Fruit fly (Drosophila melanogaster) whole organism, prepupa: ENCODE measurements around the gene Irk3.

Experiments
- Blimp-1 ChIP-seq: fragments of 200-800 bp; sonication (Bioruptor generic); optimal IDR thresholded peaks from 3 replicates; lab custom pipeline; 2017; ENCODE audit warnings: missing biosample characterization, missing genetic modification characterization, mild to moderate bottlenecking, moderate library complexity, missing genetic modification reagents
- CG10669 ChIP-seq: fragments of 200-800 bp; sonication (Bioruptor generic); optimal IDR thresholded peaks from 3 replicates; lab custom pipeline; 2018; ENCODE audit warnings: missing biosample characterization, mild to moderate bottlenecking, missing genetic modification characterization, moderate library complexity
- CG11294 ChIP-seq: fragments of 200-800 bp; sonication (Bioruptor generic); IDR thresholded peaks from 2 replicates; pipeline ENCODE4 v1.3.6; 2022; ENCODE audit warnings: missing biosample characterization, missing genetic modification characterization
- CG11902 ChIP-seq: fragments of 200-800 bp; sonication (Bioruptor generic); optimal IDR thresholded peaks from 3 replicates; lab custom pipeline; 2016; ENCODE audit warnings: missing biosample characterization, missing genetic modification characterization
- CG16779 ChIP-seq: fragments of 200-800 bp; sonication (Bioruptor generic); optimal IDR thresholded peaks from 3 replicates; lab custom pipeline; 2017; ENCODE audit warnings: missing biosample characterization, mild to moderate bottlenecking, missing genetic modification characterization
- CG31627 ChIP-seq: fragments of 200-800 bp; sonication (Bioruptor generic); optimal IDR thresholded peaks from 3 replicates; lab custom pipeline; 2016; ENCODE audit warnings: missing biosample characterization, missing genetic modification characterization
- CG34406 ChIP-seq: fragments of 200-800 bp; sonication (Bioruptor generic); optimal IDR thresholded peaks from 3 replicates; lab custom pipeline; 2016; ENCODE audit warnings: missing biosample characterization, missing genetic modification characterization
- CG3919 ChIP-seq: fragments of 200-800 bp; sonication (Bioruptor generic); optimal IDR thresholded peaks from 3 replicates; lab custom pipeline; 2016; ENCODE audit warnings: missing biosample characterization, missing genetic modification characterization
- CG6163 ChIP-seq: fragments of 200-800 bp; sonication (Bioruptor generic); IDR thresholded peaks from 3 replicates; pipeline ENCODE4 v1.3.6; 2022; ENCODE audit warnings: missing biosample characterization, missing genetic modification characterization
- CG6276 ChIP-seq: fragments of 200-800 bp; sonication (Bioruptor generic); optimal IDR thresholded peaks from 2 replicates; lab custom pipeline; 2017; ENCODE audit warnings: missing biosample characterization, mild to moderate bottlenecking, missing genetic modification characterization
- CG6792 ChIP-seq: fragments of 200-800 bp; sonication (Bioruptor generic); optimal IDR thresholded peaks from 3 replicates; lab custom pipeline; 2016; ENCODE audit warnings: missing biosample characterization, missing genetic modification characterization
- CG6808 ChIP-seq: fragments of 200-800 bp; sonication (Bioruptor generic); optimal IDR thresholded peaks from 3 replicates; lab custom pipeline; 2017; ENCODE audit warnings: missing biosample characterization, missing genetic modification characterization, mild to moderate bottlenecking, moderate library complexity, missing genetic modification reagents
- CG6854 ChIP-seq: fragments of 200-800 bp; sonication (Bioruptor generic); optimal IDR thresholded peaks from 2 replicates; lab custom pipeline; 2017; ENCODE audit warnings: missing biosample characterization, mild to moderate bottlenecking, missing genetic modification characterization
- CG7368 ChIP-seq: fragments of 200-800 bp; sonication (Bioruptor generic); optimal IDR thresholded peaks from 3 replicates; lab custom pipeline; 2016; ENCODE audit warnings: missing biosample characterization, missing genetic modification characterization
- CG8119 ChIP-seq: fragments of 200-800 bp; sonication (Bioruptor generic); IDR thresholded peaks from 3 replicates; pipeline ENCODE4 v1.3.6; 2022; ENCODE audit warnings: missing biosample characterization, missing genetic modification characterization
- CG8319 ChIP-seq: fragments of 200-800 bp; sonication (Bioruptor generic); optimal IDR thresholded peaks from 3 replicates; lab custom pipeline; 2016; ENCODE audit warnings: missing biosample characterization, missing genetic modification characterization
- CG8632 ChIP-seq: fragments of 200-800 bp; sonication (Bioruptor generic); optimal IDR thresholded peaks from 3 replicates; lab custom pipeline; 2016; ENCODE audit warnings: missing biosample characterization, missing genetic modification characterization
- CG9139 ChIP-seq: fragments of 200-800 bp; sonication (Bioruptor generic); optimal IDR thresholded peaks from 3 replicates; lab custom pipeline; 2017; ENCODE audit warnings: missing biosample characterization, mild to moderate bottlenecking, missing genetic modification characterization
- Eip75B ChIP-seq: fragments of 200-800 bp; sonication (Bioruptor generic); optimal IDR thresholded peaks from 3 replicates; lab custom pipeline; 2016; ENCODE audit warnings: missing biosample characterization, missing genetic modification characterization
- Eip78C ChIP-seq: fragments of 200-800 bp; sonication (Bioruptor generic); peaks from one replicate; lab custom pipeline; 2016; ENCODE audit warnings: missing biosample characterization, missing genetic modification characterization
- Eip93F ChIP-seq: fragments of 200-800 bp; sonication (Bioruptor generic); optimal IDR thresholded peaks from 2 replicates; lab custom pipeline; 2016; ENCODE audit warnings: missing biosample characterization, mild to moderate bottlenecking, missing genetic modification characterization
- Ets96B ChIP-seq: fragments of 200-800 bp; optimal IDR thresholded peaks from 2 replicates; lab custom pipeline; 2019; ENCODE audit warnings: missing biosample characterization, mild to moderate bottlenecking, missing genetic modification characterization, moderate library complexity
- Gug ChIP-seq: fragments of 200-800 bp; sonication (Bioruptor generic); IDR thresholded peaks from 2 replicates; pipeline ENCODE4 v1.3.6; 2022; ENCODE audit warnings: missing biosample characterization, missing genetic modification characterization
- Hr39 ChIP-seq: fragments of 200-800 bp; sonication (Bioruptor generic); optimal IDR thresholded peaks from 2 replicates; lab custom pipeline; 2016; ENCODE audit warnings: missing biosample characterization, missing genetic modification characterization
- Lpt ChIP-seq: fragments of 200-800 bp; sonication (Bioruptor generic); optimal IDR thresholded peaks from 3 replicates; lab custom pipeline; 2016; ENCODE audit warnings: missing biosample characterization, missing genetic modification characterization
- Met ChIP-seq: fragments of 200-800 bp; sonication (Bioruptor generic); optimal IDR thresholded peaks from 3 replicates; lab custom pipeline; 2016; ENCODE audit warnings: missing biosample characterization, missing genetic modification characterization
- Smox ChIP-seq: fragments of 200-800 bp; sonication (Bioruptor generic); optimal IDR thresholded peaks from 3 replicates; lab custom pipeline; 2016; ENCODE audit warnings: missing biosample characterization, missing genetic modification characterization
- Sox102F ChIP-seq: fragments of 200-800 bp; sonication (Bioruptor generic); optimal IDR thresholded peaks from 2 replicates; lab custom pipeline; 2016; ENCODE audit warnings: missing biosample characterization, mild to moderate bottlenecking, missing genetic modification characterization
- Sox14 ChIP-seq: fragments of 200-800 bp; sonication (Bioruptor generic); optimal IDR thresholded peaks from 3 replicates; lab custom pipeline; 2016; ENCODE audit warnings: missing biosample characterization, missing genetic modification characterization
- Sox15 ChIP-seq: fragments of 200-800 bp; sonication (Bioruptor generic); optimal IDR thresholded peaks from 3 replicates; lab custom pipeline; 2016; ENCODE audit warnings: missing biosample characterization, missing genetic modification characterization
- achi ChIP-seq: fragments of 200-800 bp; sonication (Bioruptor generic); optimal IDR thresholded peaks from 3 replicates; lab custom pipeline; 2016; ENCODE audit warnings: missing biosample characterization, missing genetic modification characterization
- acj6 ChIP-seq: fragments of 200-800 bp; sonication (Bioruptor generic); optimal IDR thresholded peaks from 3 replicates; lab custom pipeline; 2016; ENCODE audit warnings: missing biosample characterization, missing genetic modification characterization
- cyc ChIP-seq: fragments of 200-800 bp; sonication (Bioruptor generic); optimal IDR thresholded peaks from 3 replicates; lab custom pipeline; 2016; ENCODE audit warnings: missing biosample characterization, missing genetic modification characterization
- dac ChIP-seq: fragments of 200-800 bp; sonication (Bioruptor generic); optimal IDR thresholded peaks from 2 replicates; lab custom pipeline; 2017; ENCODE audit warnings: missing biosample characterization, mild to moderate bottlenecking, missing genetic modification characterization
- dsx ChIP-seq: fragments of 200-800 bp; optimal IDR thresholded peaks from 3 replicates; lab custom pipeline; 2019; ENCODE audit warnings: missing biosample characterization, mild to moderate bottlenecking, missing genetic modification characterization, moderate library complexity; ENCODE audit not compliant: poor library complexity, severe bottlenecking
- eg ChIP-seq: fragments of 200-800 bp; sonication (Bioruptor generic); IDR thresholded peaks from 3 replicates; pipeline ENCODE4 v1.3.6; 2022; ENCODE audit warnings: missing biosample characterization, missing genetic modification characterization
- esn ChIP-seq: fragments of 200-800 bp; sonication (Bioruptor generic); optimal IDR thresholded peaks from 2 replicates; lab custom pipeline; 2016; ENCODE audit warnings: missing biosample characterization, mild to moderate bottlenecking, missing genetic modification characterization, moderate library complexity
- fd59A ChIP-seq: fragments of 200-800 bp; sonication (Bioruptor generic); optimal IDR thresholded peaks from 2 replicates; lab custom pipeline; 2017; ENCODE audit warnings: missing biosample characterization, mild to moderate bottlenecking, missing genetic modification characterization, missing genetic modification reagents
- fkh ChIP-seq: fragments of 200-800 bp; sonication (Bioruptor generic); optimal IDR thresholded peaks from 3 replicates; lab custom pipeline; 2017; ENCODE audit warnings: missing biosample characterization, mild to moderate bottlenecking, missing genetic modification characterization, moderate library complexity
- lz ChIP-seq: fragments of 200-800 bp; sonication (Bioruptor generic); optimal IDR thresholded peaks from 3 replicates; lab custom pipeline; 2016; ENCODE audit warnings: missing biosample characterization, missing genetic modification characterization
- net ChIP-seq: fragments of 200-800 bp; sonication (Bioruptor generic); optimal IDR thresholded peaks from 3 replicates; lab custom pipeline; 2016; ENCODE audit warnings: missing biosample characterization, missing genetic modification characterization
- pdm3 ChIP-seq: fragments of 200-800 bp; sonication (Bioruptor generic); optimal IDR thresholded peaks from 3 replicates; lab custom pipeline; 2016; ENCODE audit warnings: missing biosample characterization, missing genetic modification characterization
- salr ChIP-seq, 2 experiments: fragments of 200-800 bp; sonication (Bioruptor generic); optimal IDR thresholded peaks; 3 replicates each; lab custom pipeline; 2016 to 2018; ENCODE audit warnings: missing biosample characterization in 2 of 2, missing genetic modification characterization in 2 of 2, mild to moderate bottlenecking in 1 of 2
- spab ChIP-seq: fragments of 200-800 bp; sonication (Bioruptor generic); optimal IDR thresholded peaks from 2 replicates; lab custom pipeline; 2017; ENCODE audit warnings: missing biosample characterization, mild to moderate bottlenecking, missing genetic modification characterization, missing genetic modification reagents
- ss ChIP-seq, 2 experiments: fragments of 200-800 bp; sonication (Bioruptor generic); optimal IDR thresholded peaks; 2 replicates in 1 of 2; 3 replicates in 1 of 2; lab custom pipeline; 2017 to 2018; ENCODE audit warnings: mild to moderate bottlenecking in 2 of 2, missing biosample characterization in 2 of 2, missing genetic modification characterization in 2 of 2, moderate library complexity in 1 of 2
- svp ChIP-seq: fragments of 200-800 bp; sonication (Bioruptor generic); peaks from one replicate; lab custom pipeline; 2016; ENCODE audit warnings: missing biosample characterization, missing genetic modification characterization
- topi ChIP-seq: fragments of 200-800 bp; sonication (Bioruptor generic); optimal IDR thresholded peaks from 3 replicates; lab custom pipeline; 2016; ENCODE audit warnings: missing biosample characterization, missing genetic modification characterization

Gene Irk3

dm6 chr2L:18705617-18706046 is 7.9 kb downstream of the Irk3 start, which contains the start of gene Jwa (continued):
- TF ChIP-seq net (GFP tag; lab: Kevin White, UChicago) (peak; percentile 66), Hr39 (GFP tag; lab: Kevin White, UChicago) (peak; percentile 95), Eip75B (peak; percentile 86), Gug (peak; percentile 77), topi (peak; percentile 85), CG11294 (GFP tag; lab: Robert Waterston, UW) (peak; percentile 74; the same call in 1 of the 2 replicates), fkh (GFP tag; lab: Kevin White, UChicago) (peak; percentile 32), CG6276 (GFP tag; lab: Kevin White, UChicago) (no peak)

- TF ChIP-seq achi (peak; percentile 82), CG6276 (GFP tag; lab: Kevin White, UChicago) (no peak), svp (GFP tag; lab: Kevin White, UChicago) (peak; percentile 81), acj6 (GFP tag; lab: Kevin White, UChicago) (peak; percentile 82), CG10669 (GFP tag; lab: Kevin White, UChicago) (peak; percentile 81), CG6792 (peak; percentile 74), spab (GFP tag; lab: Kevin White, UChicago) (no peak), lz (GFP tag; lab: Kevin White, UChicago) (peak; percentile 68), cyc (peak; percentile 73), CG7368 (peak; percentile 55), Sox15 (GFP tag; lab: Kevin White, UChicago) (peak; percentile 88), CG6854 (GFP tag; lab: Kevin White, UChicago) (peak; percentile 10), eg (peak; percentile 82), esn (GFP tag; lab: Kevin White, UChicago) (peak; percentile 78), CG11902 (GFP tag; lab: Kevin White, UChicago) (peak; percentile 80), fkh (GFP tag; lab: Kevin White, UChicago) (peak; percentile 91), CG3919 (GFP tag; lab: Kevin White, UChicago) (peak; percentile 76), Sox102F (GFP tag; lab: Kevin White, UChicago) (no peak), Blimp-1 (peak; percentile 61), CG6808 (GFP tag; lab: Kevin White, UChicago) (peak; percentile 77), dsx (GFP tag; lab: Kevin White, UChicago) (peak; percentile 84), CG6163 (GFP tag; lab: Robert Waterston, UW) (peak; percentile 76), pdm3 (GFP tag; lab: Kevin White, UChicago) (no peak), CG34406 (GFP tag; lab: Kevin White, UChicago) (peak; percentile 84), Lpt (GFP tag; lab: Kevin White, UChicago) (peak; percentile 75), Eip78C (GFP tag; lab: Kevin White, UChicago) (peak; percentile 92), Hr39 (GFP tag; lab: Kevin White, UChicago) (peak; percentile 75), fd59A (peak; percentile 71), Smox (GFP tag; lab: Kevin White, UChicago) (no peak), CG31627 (GFP tag; lab: Kevin White, UChicago) (peak; percentile 79), CG8319 (GFP tag; lab: Kevin White, UChicago) (peak; percentile 59), CG11294 (GFP tag; lab: Robert Waterston, UW) (peak; percentile 84), CG8632 (peak; percentile 82), CG8119 (GFP tag; lab: Robert Waterston, UW) (peak; percentile 85), Gug (peak; percentile 85), salr (GFP tag; optimal IDR thresholded peaks at IDR 0.05; lab: Kevin White, UChicago) (peak; percentile 54 to 80), Eip93F (GFP tag; lab: Kevin White, UChicago) (no peak), ss (GFP tag; optimal IDR thresholded peaks at IDR 0.05; lab: Kevin White, UChicago) (peak in 1 of 2 experiments; percentile 83), dac (GFP tag; lab: Kevin White, UChicago) (peak; percentile 73), Ets96B (peak; percentile 87), CG16779 (tag; lab: Kevin White, UChicago) (no peak), Eip75B (no peak), CG9139 (GFP tag; lab: Kevin White, UChicago) (no peak), Met (GFP tag; lab: Kevin White, UChicago) (no peak), Sox14 (GFP tag; lab: Kevin White, UChicago) (peak; percentile 83)
These were observed 10.6 kb downstream of the Irk3 start, which contains the start of the genes CG10376 and CG10343 for dm6 chr2L:18702721-18703488. CG10376 (minus strand) TSS chr2L:18703105. CG10343 (plus strand) TSS chr2L:18703473.
